Fruit fly (Drosophila melanogaster) whole organism, wandering third instar larva: ENCODE results near the gene Cdk12.

Source experiments
- Abd-B ChIP-seq: fragments of >200 bp; optimal IDR thresholded peaks from 2 replicates; lab custom pipeline; 2017; ENCODE audit warnings: missing biosample characterization, missing genetic modification characterization
- HLH106 ChIP-seq: fragments of 200-800 bp; optimal IDR thresholded peaks from 3 replicates; lab custom pipeline; 2019; ENCODE audit warnings: missing biosample characterization, mild to moderate bottlenecking, missing genetic modification characterization, moderate library complexity
- tai ChIP-seq: sonication (Bioruptor generic); optimal IDR thresholded peaks from 2 replicates; lab custom pipeline; 2016; ENCODE audit warnings: missing biosample characterization, missing genetic modification characterization
- usp ChIP-seq: fragments of >200 bp; optimal IDR thresholded peaks from 2 replicates; lab custom pipeline; 2017; ENCODE audit warnings: missing biosample characterization, missing genetic modification characterization

- TF ChIP-seq HLH106 (tag; lab: Kevin White, UChicago): no peak
- no peak for TF ChIP-seq usp
- no peak for TF ChIP-seq tai (GFP tag; lab: Kevin White, UChicago)
- TF ChIP-seq Abd-B: no peak
Observed at dm6 chr3L:21558176-21558871, 42.2 kb downstream of the Cdk12 start, which contains the start of gene CG7173.
